Worm (Caenorhabditis elegans): ENCODE results near the gene chca-1.

chca-1 gene

DNA sequence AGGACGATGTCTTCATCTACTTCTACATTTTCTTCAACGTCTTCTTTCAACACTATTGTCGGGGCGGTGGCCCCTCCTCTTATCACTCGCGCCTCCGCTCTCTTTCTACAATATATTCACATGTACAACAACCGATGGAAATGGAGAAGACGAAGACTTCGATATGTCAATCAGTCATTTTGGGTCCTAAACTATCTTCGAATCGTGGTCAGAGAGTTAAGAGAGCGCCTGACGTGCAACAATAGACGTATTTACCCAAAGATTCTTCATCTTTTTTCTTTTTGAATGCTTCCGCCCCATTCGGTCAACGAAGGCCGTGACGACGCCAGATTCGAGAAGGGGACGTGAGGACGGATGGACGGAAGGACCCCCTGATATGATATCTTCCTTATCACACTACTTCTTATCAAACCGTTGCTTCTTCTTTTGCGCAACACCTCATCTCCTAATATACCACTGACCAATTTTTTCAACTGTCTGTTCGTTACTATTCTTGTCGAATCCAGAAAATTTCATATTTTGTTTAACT lies 18.2 kb upstream of the chca-1 start (continued):
- TF ChIP-seq C08G9.2 (tag; optimal IDR thresholded peaks at IDR 0.05), result no peak
- TF ChIP-seq fkh-10 (GFP tag; optimal IDR thresholded peaks at IDR 0.05), result no peak
- TF ChIP-seq ceh-6 (GFP tag; optimal IDR thresholded peaks at IDR 0.05), result no peak

DNA sequence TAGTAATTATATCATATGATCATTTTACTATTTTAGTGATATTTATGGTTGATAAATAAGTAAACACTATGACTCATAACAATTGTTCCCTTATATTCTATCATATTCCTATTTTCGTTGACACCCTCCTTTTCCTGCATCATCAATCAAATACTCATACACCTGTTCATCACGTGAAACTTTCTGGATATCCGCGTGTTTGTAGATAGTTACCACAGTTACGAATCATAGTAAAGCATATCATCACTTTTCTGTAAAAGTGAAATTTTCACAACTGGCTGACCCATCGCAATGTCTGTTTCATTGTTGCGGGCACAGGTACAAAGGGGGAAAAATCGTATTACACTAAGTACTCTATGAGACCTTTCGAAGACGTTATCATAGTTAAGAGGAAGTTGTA lies 17.3 kb upstream of the chca-1 start:
- no peak for TF ChIP-seq sox-2 (GFP tag; IDR thresholded peaks at IDR 0.05)

DNA sequence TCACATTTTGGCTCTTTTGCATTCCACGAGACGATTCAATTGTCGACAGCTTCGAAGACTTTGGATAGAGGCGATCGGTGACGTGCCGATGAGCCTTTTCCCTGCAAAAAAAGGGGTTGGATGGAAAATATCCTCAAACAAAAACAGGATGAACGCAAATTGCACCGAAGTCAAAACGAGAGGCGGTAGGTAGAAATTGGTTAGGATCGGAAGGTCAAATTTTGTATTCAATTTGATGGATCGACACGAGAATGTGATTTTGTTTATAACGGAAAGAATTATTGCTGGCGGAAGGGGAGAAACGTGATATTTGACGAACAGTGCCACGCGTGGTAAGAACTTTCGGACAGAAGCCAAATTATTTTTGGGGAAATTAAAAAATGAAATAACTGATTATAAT lies 16.3 kb upstream of the chca-1 start, which contains the start of gene mca-1:
Gene mca-1, minus strand, starts transcription at position 101 of the 400 bp plus-strand sequence.
- no peak for TF ChIP-seq pha-4 (tag; optimal IDR thresholded peaks at IDR 0.05)
- no peak for TF ChIP-seq mec-3 (tag; optimal IDR thresholded peaks at IDR 0.05; ENCODE audit: borderline replicate concordance)
- no peak for TF ChIP-seq ceh-6 (GFP tag; optimal IDR thresholded peaks at IDR 0.05)
- TF ChIP-seq ceh-48 (tag; optimal IDR thresholded peaks at IDR 0.05), result no peak
- no peak for TF ChIP-seq ceh-2 (tag; optimal IDR thresholded peaks at IDR 0.05)
- no peak for TF ChIP-seq dve-1 (tag; optimal IDR thresholded peaks at IDR 0.05)
- no peak for TF ChIP-seq odd-2 (tag; optimal IDR thresholded peaks at IDR 0.05)
- no peak for TF ChIP-seq sox-4 (tag; optimal IDR thresholded peaks at IDR 0.05)

ce11 chrIV:9641925-9642324 lies 9.3 kb upstream of the chca-1 start, which contains the start of gene del-2:
del-2 (minus strand) TSS chrIV:9642025.
- TF ChIP-seq syd-9 (tag; optimal IDR thresholded peaks at IDR 0.05) (no peak), ceh-14 (tag; optimal IDR thresholded peaks at IDR 0.05) (peak; percentile 15)

DNA sequence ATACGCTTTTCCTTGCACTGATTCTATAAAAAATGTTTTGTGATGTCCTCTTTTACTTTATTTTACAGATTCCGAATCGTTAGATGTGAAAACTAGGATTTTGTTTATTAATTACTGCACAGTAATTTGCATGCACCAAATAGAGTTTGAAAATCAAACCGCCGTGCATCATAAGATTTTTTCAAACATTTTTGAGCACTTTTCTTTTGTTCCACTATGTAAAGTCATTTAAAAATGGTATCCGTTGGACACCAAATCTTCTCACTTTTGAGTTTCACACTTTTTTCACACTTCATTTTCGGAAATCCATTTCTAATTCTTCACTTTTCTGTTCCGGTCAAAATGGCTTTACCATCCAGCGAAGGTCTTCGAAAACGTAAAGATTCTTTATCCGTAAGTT lies 8.0 kb upstream of the chca-1 start, which contains the start of gene degl-2:
Gene degl-2, plus strand, starts transcription at position 301 of the 400 bp plus-strand sequence.
- TF ChIP-seq sdc-2 (tag; optimal IDR thresholded peaks at IDR 0.05) (no peak), odd-2 (tag; optimal IDR thresholded peaks at IDR 0.05) (no peak), rnt-1 (tag; optimal IDR thresholded peaks at IDR 0.05) (no peak), ama-1 (optimal IDR thresholded peaks at IDR 0.05) (no peak), fkh-10 (GFP tag; optimal IDR thresholded peaks at IDR 0.05) (no peak), eyg-1 (tag; optimal IDR thresholded peaks at IDR 0.05) (no peak)

DNA sequence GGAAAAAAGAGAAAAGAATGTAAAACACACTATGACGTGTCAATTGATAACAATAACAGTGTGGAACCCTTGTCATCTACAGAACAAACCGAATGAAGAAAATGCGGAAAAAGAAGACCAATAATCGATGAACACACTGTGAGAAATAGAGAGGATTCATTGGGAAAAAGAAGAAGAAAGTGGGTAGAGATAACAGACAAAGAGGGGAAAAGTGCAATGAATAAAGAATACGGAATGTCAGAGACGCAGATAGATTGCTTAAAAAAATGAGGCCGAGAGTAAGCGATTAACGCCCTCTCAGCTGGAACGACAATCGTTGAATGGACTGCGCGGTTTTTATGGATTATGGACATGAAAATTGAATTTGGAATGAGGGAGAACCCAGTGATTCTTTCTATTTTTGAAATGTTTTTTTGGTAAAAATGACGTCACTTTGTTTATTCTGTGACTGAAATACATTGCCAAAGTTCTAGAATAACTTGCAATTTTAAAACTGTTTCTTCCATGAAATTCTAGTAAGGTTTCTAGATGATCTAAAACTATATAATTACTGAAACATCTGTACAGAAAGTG lies 3.3 kb upstream of the chca-1 start, which contains the start of gene amph-1:
Gene amph-1, minus strand, starts transcription at position 85 of the 573 bp plus-strand sequence.
- TF ChIP-seq unc-42 (tag; optimal IDR thresholded peaks at IDR 0.05) (peak; percentile 11), ahr-1 (tag; optimal IDR thresholded peaks at IDR 0.05) (no peak), unc-55 (GFP tag; optimal IDR thresholded peaks at IDR 0.05) (peak; percentile 25), dve-1 (tag; optimal IDR thresholded peaks at IDR 0.05) (peak; percentile 0), nfya-1 (tag; optimal IDR thresholded peaks at IDR 0.05) (peak; percentile 17), madf-2 (tag; optimal IDR thresholded peaks at IDR 0.05) (no peak), ceh-31 (tag; optimal IDR thresholded peaks at IDR 0.05) (peak; percentile 43)

DNA sequence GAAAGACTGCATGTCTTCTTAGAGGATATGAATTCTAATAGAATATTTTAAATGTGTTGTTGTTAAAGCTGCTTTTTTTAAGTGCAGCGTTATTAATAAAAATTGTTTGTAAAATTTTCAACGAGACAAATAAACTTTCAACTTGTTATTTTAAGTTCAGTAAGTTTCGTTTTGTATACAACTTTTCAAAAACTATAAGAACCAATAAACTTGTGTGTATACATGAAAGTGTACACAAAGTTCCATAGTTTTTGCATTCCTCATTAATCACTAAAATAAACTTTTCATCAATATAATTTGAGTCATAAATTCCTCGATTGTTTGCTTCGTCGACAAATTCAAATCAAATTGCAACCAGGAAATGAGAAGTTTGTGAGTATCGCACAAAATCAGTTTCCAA lies 2.5 kb upstream of the chca-1 start, which contains the start of gene srm-3:
Gene srm-3, plus strand, starts transcription at position 301 of the 400 bp plus-strand sequence.
- no peak for TF ChIP-seq ceh-18 (tag; optimal IDR thresholded peaks at IDR 0.05)
- TF ChIP-seq sox-2 (GFP tag; IDR thresholded peaks at IDR 0.05), result no peak
- TF ChIP-seq hlh-30 (tag; optimal IDR thresholded peaks at IDR 0.05; ENCODE audit: insufficient read depth), result no peak
- no peak for TF ChIP-seq ttx-3 (tag; optimal IDR thresholded peaks at IDR 0.05)
- TF ChIP-seq pat-9 (tag; optimal IDR thresholded peaks at IDR 0.05), result no peak
- TF ChIP-seq C08G9.2 (tag; optimal IDR thresholded peaks at IDR 0.05), result no peak
- TF ChIP-seq fax-1 (tag; optimal IDR thresholded peaks at IDR 0.05), result no peak
- TF ChIP-seq unc-42 (tag; optimal IDR thresholded peaks at IDR 0.05), result no peak
- TF ChIP-seq pha-2 (tag; optimal IDR thresholded peaks at IDR 0.05), result no peak
- TF ChIP-seq pax-1 (tag; optimal IDR thresholded peaks at IDR 0.05), result no peak
